Worm (Caenorhabditis elegans) whole organism, L4/young adult: ENCODE data around the gene M04D8.4.
"Not testable (repeated sequence)": the region's sequence is repeated elsewhere in the genome, so short reads cannot be mapped to it uniquely, and the experiment has no call there.

Experiments
- W03F9.2 ChIP-seq: fragments of 150-350 bp; optimal IDR thresholded peaks from 2 replicates; lab custom pipeline; 2014; ENCODE audit warnings: missing biosample characterization, missing genetic modification characterization
- him-1 ChIP-seq: sonication (generic microtip); optimal IDR thresholded peaks from 2 replicates; lab custom pipeline; 2016; ENCODE audit warnings: missing genotype, missing genetic modification reagents, missing genetic modification characterization, missing compliant biosample characterization

DNA sequence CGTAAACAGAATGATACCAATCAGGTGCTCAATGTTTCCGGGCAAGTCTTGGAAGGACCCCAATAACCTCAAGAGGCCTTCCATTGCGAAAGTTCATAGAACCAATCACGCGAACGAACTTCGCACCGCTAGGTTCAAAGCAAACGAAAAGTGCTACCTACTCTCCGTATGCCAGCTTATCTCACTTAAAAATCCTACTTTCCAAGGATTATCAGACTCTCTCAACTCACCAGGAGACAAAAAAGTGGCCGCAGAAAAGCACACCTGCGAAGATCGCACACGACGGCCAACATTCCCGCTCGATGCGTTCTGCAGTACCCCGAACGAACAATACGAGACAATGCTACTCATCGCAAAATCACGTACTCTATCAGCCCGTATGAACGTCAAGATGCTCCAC, 22.9 kb upstream of the M04D8.4 start, which contains the start of gene T16G12.12:
- not testable (repeated sequence) for TF ChIP-seq W03F9.2, him-1 (tag; lab: Kevin White, UChicago)
